Worm (Caenorhabditis elegans) whole organism, L1 larva: ENCODE data around the gene T19A5.3.
A peak's percentile ranks its signal among the peaks of the same experiment; 100 is the strongest.
"Not testable (repeated sequence)": the region's sequence is repeated elsewhere in the genome, so short reads cannot be mapped to it uniquely, and the experiment has no call there.

Experiments
- F16B12.6 ChIP-seq: fragments of 150-350 bp; optimal IDR thresholded peaks from 2 replicates; lab custom pipeline; 2014; ENCODE audit warnings: missing biosample characterization, missing genetic modification characterization
- Y116A8C.19 ChIP-seq: sonication (generic microtip); optimal IDR thresholded peaks from 2 replicates; lab custom pipeline; 2016; ENCODE audit warnings: missing compliant biosample characterization, missing genetic modification characterization, borderline replicate concordance
- ceh-63 ChIP-seq: fragments of 200-800 bp; sonication (Bioruptor generic); optimal IDR thresholded peaks from 2 replicates; lab custom pipeline; 2018; ENCODE audit warnings: mild to moderate bottlenecking, missing genetic modification characterization, missing compliant biosample characterization
- ceh-82 ChIP-seq, 3 experiments: fragments of 150-350 bp in 1 of 3; sonication (generic microtip) in 2 of 3; optimal IDR thresholded peaks; 2 replicates each; lab custom pipeline; 2014 to 2017; ENCODE audit warnings: missing biosample characterization in 3 of 3, missing genetic modification characterization in 3 of 3
- egl-13 ChIP-seq: sonication (generic microtip); optimal IDR thresholded peaks from 2 replicates; lab custom pipeline; 2016; ENCODE audit warnings: missing genotype, missing genetic modification reagents, missing genetic modification characterization, missing compliant biosample characterization
- hpl-2 ChIP-seq: fragments of 150-350 bp; optimal IDR thresholded peaks from 2 replicates; lab custom pipeline; 2014; ENCODE audit warnings: missing biosample characterization, missing genetic modification reagents, missing genetic modification characterization
- lin-14 ChIP-seq: fragments of 200-800 bp; sonication (Bioruptor generic); optimal IDR thresholded peaks from 2 replicates; lab custom pipeline; 2018; ENCODE audit warnings: mild to moderate bottlenecking, missing genetic modification characterization, moderate library complexity, missing compliant biosample characterization
- lsy-2 ChIP-seq, 2 experiments: fragments of 150-350 bp; optimal IDR thresholded peaks; 2 replicates each; lab custom pipeline; 2014; ENCODE audit warnings: missing biosample characterization in 2 of 2, missing genetic modification characterization in 2 of 2
- mep-1 ChIP-seq: fragments of 150-350 bp; optimal IDR thresholded peaks from 2 replicates; lab custom pipeline; 2014; ENCODE audit warnings: missing biosample characterization, missing genetic modification characterization
- nhr-11 ChIP-seq: fragments of 150-350 bp; optimal IDR thresholded peaks from 2 replicates; lab custom pipeline; 2014; ENCODE audit warnings: missing biosample characterization, missing genetic modification characterization
- nhr-20 ChIP-seq: sonication (generic microtip); optimal IDR thresholded peaks from 2 replicates; lab custom pipeline; 2016; ENCODE audit warnings: mild to moderate bottlenecking, missing genetic modification characterization, missing compliant biosample characterization
- nhr-76 ChIP-seq: sonication (generic microtip); optimal IDR thresholded peaks from 2 replicates; lab custom pipeline; 2017; ENCODE audit warnings: missing biosample characterization, missing genetic modification characterization
- pax-3 ChIP-seq: fragments of 200-800 bp; sonication (Bioruptor generic); optimal IDR thresholded peaks from 2 replicates; lab custom pipeline; 2018; ENCODE audit warnings: mild to moderate bottlenecking, missing genetic modification characterization, moderate library complexity, missing compliant biosample characterization
- rnt-1 ChIP-seq: sonication (generic microtip); optimal IDR thresholded peaks from 2 replicates; lab custom pipeline; 2016; ENCODE audit warnings: mild to moderate bottlenecking, missing genetic modification characterization, moderate library complexity, missing compliant biosample characterization
- tbx-2 ChIP-seq: sonication (generic microtip); optimal IDR thresholded peaks from 2 replicates; lab custom pipeline; 2016; ENCODE audit warnings: missing genetic modification characterization, missing compliant biosample characterization
- unc-30 ChIP-seq: sonication (generic microtip); optimal IDR thresholded peaks from 2 replicates; lab custom pipeline; 2017; ENCODE audit warnings: missing biosample characterization, missing genetic modification characterization
- unc-62 ChIP-seq: fragments of 150-350 bp; optimal IDR thresholded peaks from 2 replicates; lab custom pipeline; 2014; ENCODE audit warnings: missing biosample characterization, missing genetic modification reagents, missing genetic modification characterization
- xbp-1 ChIP-seq: sonication (generic microtip); optimal IDR thresholded peaks from 2 replicates; lab custom pipeline; 2016; ENCODE audit warnings: missing genetic modification characterization, missing compliant biosample characterization
- zag-1 ChIP-seq: fragments of 150-350 bp; optimal IDR thresholded peaks from 2 replicates; lab custom pipeline; 2014; ENCODE audit warnings: missing biosample characterization, missing genetic modification characterization
- ztf-4 ChIP-seq: fragments of 150-350 bp; optimal IDR thresholded peaks from 2 replicates; lab custom pipeline; 2014; ENCODE audit warnings: missing biosample characterization, missing genetic modification characterization

T19A5.3 gene

DNA sequence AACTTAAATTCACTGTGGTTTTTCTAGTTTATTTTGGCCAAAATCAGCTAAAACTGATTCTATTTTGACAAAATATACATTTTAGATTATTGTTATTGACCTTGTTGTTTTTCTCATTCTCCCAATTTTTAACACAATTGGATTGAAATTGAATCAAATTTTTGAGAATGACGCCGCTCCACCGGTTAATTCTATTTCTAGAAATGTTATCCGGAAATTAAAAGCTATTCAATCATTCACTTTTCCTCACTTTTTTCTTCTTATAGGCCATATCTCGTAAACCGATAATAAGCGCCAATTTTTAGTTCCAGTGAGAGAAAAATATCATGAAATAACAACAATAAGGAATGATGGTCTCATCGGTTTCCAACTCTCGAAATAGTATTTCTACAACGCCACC lies 41.2 kb downstream of the T19A5.3 start, which contains the start of gene frpr-12:
frpr-12 (plus strand) TSS at position 301 of the 400 bp plus-strand sequence.
- TF ChIP-seq unc-62 (GFP tag; lab: Kevin White, UChicago) (no peak), ceh-82 (tag; optimal IDR thresholded peaks at IDR 0.05; lab: Kevin White, UChicago) (no peak), nhr-11 (tag; lab: Kevin White, UChicago) (no peak), Y116A8C.19 (tag; lab: Kevin White, UChicago) (no peak), tbx-2 (tag; lab: Kevin White, UChicago) (no peak), zag-1 (tag; lab: Kevin White, UChicago) (no peak), lsy-2 (tag; optimal IDR thresholded peaks at IDR 0.05; lab: Kevin White, UChicago) (no peak), ceh-63 (GFP tag; lab: Kevin White, UChicago) (no peak), rnt-1 (no peak), xbp-1 (tag; lab: Kevin White, UChicago) (no peak), nhr-20 (tag; lab: Kevin White, UChicago) (no peak), F16B12.6 (no peak), hpl-2 (GFP tag; lab: Kevin White, UChicago) (no peak), egl-13 (no peak), unc-30 (tag; lab: Kevin White, UChicago) (no peak), ztf-4 (tag; lab: Kevin White, UChicago) (no peak), mep-1 (no peak)

DNA sequence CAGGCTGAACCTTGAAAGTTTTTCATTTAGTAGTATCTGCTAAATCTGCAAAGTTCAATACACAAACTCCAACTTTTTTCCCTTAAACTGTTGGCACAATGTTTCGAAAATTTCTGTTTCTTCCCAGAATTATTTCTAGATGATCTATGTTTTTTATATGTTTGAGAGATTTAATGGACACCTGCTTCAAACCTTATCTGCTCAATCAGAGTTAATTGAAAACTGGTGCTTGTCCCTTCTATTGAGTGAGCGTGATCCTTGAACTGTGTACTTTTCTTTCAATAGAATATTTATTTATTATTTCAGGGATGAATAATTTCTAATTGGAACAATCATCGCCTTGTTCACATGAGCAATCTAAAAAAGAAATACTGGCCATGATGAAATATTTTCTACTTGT lies 45.1 kb downstream of the T19A5.3 start, which contains the start of gene frpr-13:
frpr-13 (plus strand) TSS at position 301 of the 400 bp plus-strand sequence.
- TF ChIP-seq lin-14 (peak; percentile 8), pax-3 (tag; lab: Kevin White, UChicago) (no peak)

DNA sequence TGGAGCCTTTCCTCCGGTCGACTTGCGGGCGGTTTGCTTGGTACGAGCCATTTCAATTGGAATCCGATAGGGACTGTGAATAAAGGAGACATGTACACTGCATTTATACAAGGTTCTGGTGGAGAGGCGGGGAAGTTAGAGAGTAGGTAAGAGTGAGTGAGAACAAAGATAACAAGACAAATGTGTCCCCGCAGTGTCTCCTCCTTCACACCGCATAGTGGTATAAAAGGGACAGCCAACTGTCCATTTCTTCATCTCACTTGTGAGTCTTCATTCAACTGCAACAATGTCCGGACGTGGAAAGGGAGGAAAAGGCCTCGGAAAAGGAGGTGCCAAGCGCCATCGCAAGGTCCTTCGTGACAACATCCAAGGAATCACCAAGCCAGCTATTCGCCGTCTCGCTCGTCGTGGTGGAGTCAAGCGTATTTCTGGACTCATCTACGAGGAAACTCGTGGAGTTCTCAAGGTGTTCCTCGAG lies 45.9 kb downstream of the T19A5.3 start, which contains the start of the genes his-17 and his-18:
his-17 (minus strand) TSS at position 51 of the 478 bp plus-strand sequence.
his-18 (plus strand) TSS at position 287 of the 478 bp plus-strand sequence.
- not testable (repeated sequence) for TF ChIP-seq ceh-82 (tag; optimal IDR thresholded peaks at IDR 0.05; lab: Kevin White, UChicago); nhr-76 (tag; lab: Kevin White, UChicago); xbp-1 (tag; lab: Kevin White, UChicago)
